Worm (Caenorhabditis elegans) whole organism, L3 larva: ENCODE measurements around the gene Y44A6D.3.

Experiments
- ama-1 ChIP-seq: fragments of 150-350 bp; optimal IDR thresholded peaks from 2 replicates; lab custom pipeline; 2018
- ceh-82 ChIP-seq: fragments of 150-350 bp; optimal IDR thresholded peaks from 2 replicates; lab custom pipeline; 2014; ENCODE audit warnings: missing biosample characterization, missing genetic modification characterization
- egl-27 ChIP-seq: sonication (generic microtip); optimal IDR thresholded peaks from 4 replicates; lab custom pipeline; 2017; ENCODE audit warnings: missing biosample characterization, missing genetic modification reagents, missing genetic modification characterization
- elt-3 ChIP-seq, 3 experiments: fragments of 150-350 bp in 1 of 3; sonication (generic microtip) in 2 of 3; optimal IDR thresholded peaks; 2 replicates in 2 of 3; 4 replicates in 1 of 3; lab custom pipeline; 2014 to 2017; ENCODE audit warnings: missing biosample characterization in 3 of 3, missing genetic modification characterization in 3 of 3
- nfya-1 ChIP-seq: sonication (generic microtip); optimal IDR thresholded peaks from 2 replicates; lab custom pipeline; 2017; ENCODE audit warnings: missing genetic modification characterization, mild to moderate bottlenecking, missing compliant biosample characterization, antibody characterized with exemption, moderate library complexity; ENCODE audit not compliant: insufficient read depth
- nhr-11 ChIP-seq: fragments of 150-350 bp; optimal IDR thresholded peaks from 2 replicates; lab custom pipeline; 2014; ENCODE audit warnings: missing biosample characterization, missing genetic modification characterization
- nhr-23 ChIP-seq: fragments of 150-350 bp; optimal IDR thresholded peaks from 2 replicates; lab custom pipeline; 2014; ENCODE audit warnings: missing biosample characterization, missing genetic modification reagents, missing genetic modification characterization
- nhr-237 ChIP-seq: fragments of 150-350 bp; optimal IDR thresholded peaks from 2 replicates; lab custom pipeline; 2014; ENCODE audit warnings: missing biosample characterization, missing genetic modification characterization
- nhr-25 ChIP-seq: sonication (generic microtip); optimal IDR thresholded peaks from 2 replicates; lab custom pipeline; 2017; ENCODE audit warnings: missing biosample characterization, missing genetic modification characterization
- nhr-76 ChIP-seq: fragments of 150-350 bp; sonication (generic microtip); optimal IDR thresholded peaks from 5 replicates; lab custom pipeline; 2014; ENCODE audit warnings: missing biosample characterization, missing genetic modification characterization
- pha-4 ChIP-seq: fragments of 150-350 bp; optimal IDR thresholded peaks from 2 replicates; lab custom pipeline; 2014; ENCODE audit warnings: missing biosample characterization, missing genetic modification reagents, missing genetic modification characterization
- tbx-2 ChIP-seq: sonication (generic microtip); optimal IDR thresholded peaks from 2 replicates; lab custom pipeline; 2016; ENCODE audit warnings: mild to moderate bottlenecking, missing genetic modification characterization, missing compliant biosample characterization
- zag-1 ChIP-seq: fragments of 150-350 bp; optimal IDR thresholded peaks from 2 replicates; lab custom pipeline; 2014; ENCODE audit warnings: missing biosample characterization, missing genetic modification characterization

DNA sequence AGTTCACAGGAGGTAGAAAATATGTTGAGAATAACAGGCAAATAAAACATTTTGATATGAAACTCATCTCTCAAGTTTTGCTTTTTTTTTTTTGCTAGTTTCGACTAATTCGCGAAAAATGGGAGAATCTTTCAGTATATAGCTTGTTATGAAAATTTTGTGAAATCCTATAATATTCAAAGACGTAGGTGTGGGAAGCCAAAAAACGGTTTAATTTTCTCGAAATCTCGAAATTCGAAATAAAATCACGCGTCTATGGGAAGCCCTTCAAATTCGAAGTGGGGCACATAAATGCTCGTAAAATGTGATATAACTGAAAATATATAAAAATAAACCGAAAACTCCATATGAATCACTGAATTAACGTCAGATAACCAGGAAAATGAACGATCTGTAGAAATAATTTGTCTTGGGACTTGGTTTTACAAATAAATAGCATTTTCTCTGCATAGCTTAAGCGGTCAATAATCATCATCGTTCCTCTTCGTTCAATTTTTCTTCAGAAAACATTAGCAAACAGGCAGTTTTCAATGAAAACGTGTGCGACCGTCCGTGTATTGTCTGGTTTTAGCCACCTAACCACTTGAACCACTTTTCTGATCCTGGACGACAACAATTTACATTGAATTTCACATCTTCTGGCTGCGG, 32.9 kb upstream of the Y44A6D.3 start, which contains the start of the genes gcy-22 and grl-14:
- no peak for TF ChIP-seq nfya-1 (tag; lab: Kevin White, UChicago)
- TF ChIP-seq zag-1 (tag; lab: Kevin White, UChicago): no peak
- no peak for TF ChIP-seq ama-1 (lab: Kevin White, UChicago)
- TF ChIP-seq nhr-25 (tag; lab: Kevin White, UChicago): no peak
- TF ChIP-seq nhr-11 (tag; lab: Kevin White, UChicago): no peak
- no peak for TF ChIP-seq elt-3 (tag; optimal IDR thresholded peaks at IDR 0.05; lab: Kevin White, UChicago)
- no peak for TF ChIP-seq egl-27 (tag; lab: Kevin White, UChicago)
- no peak for TF ChIP-seq pha-4 (tag; lab: Kevin White, UChicago)
- no peak for TF ChIP-seq ceh-82 (tag; lab: Kevin White, UChicago)
- TF ChIP-seq nhr-23: no peak
- TF ChIP-seq tbx-2 (tag; lab: Kevin White, UChicago): no peak
- no peak for TF ChIP-seq nhr-237 (tag; lab: Kevin White, UChicago)
- no peak for TF ChIP-seq nhr-76 (tag; lab: Kevin White, UChicago)
